Worm (Caenorhabditis elegans): ENCODE measurements around the gene F48E8.2.

The F48E8.2 gene

DNA sequence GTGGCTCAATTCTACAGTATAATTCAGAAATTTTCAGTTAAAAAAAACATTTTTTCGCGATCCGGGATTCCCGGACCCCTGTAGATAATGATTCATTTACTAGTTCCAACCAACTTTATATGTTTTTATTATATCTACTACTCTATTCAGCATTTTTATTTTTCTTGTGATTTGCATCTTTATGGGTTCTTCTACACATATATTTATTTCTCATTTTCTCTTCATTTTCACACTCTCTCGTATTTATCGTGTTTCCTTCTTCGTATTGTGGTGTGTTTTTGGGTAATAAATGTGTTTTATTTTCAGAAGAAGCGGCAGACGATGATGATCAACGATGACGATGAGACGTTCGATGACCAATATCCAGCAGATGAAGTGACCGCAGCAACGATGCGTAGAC, at the start of gene F48E8.2:
Gene F48E8.2 (plus strand): TSS at position 301 of the 400 bp plus-strand sequence.
- TF ChIP-seq rnt-1 (tag; optimal IDR thresholded peaks at IDR 0.05), result no peak
- TF ChIP-seq ets-4 (tag; optimal IDR thresholded peaks at IDR 0.05), result no peak

- TF ChIP-seq Y22D7AL.16 (tag; optimal IDR thresholded peaks at IDR 0.05), result no peak
- no peak for TF ChIP-seq ceh-22 (tag; optimal IDR thresholded peaks at IDR 0.05)
- TF ChIP-seq dmd-4 (tag; optimal IDR thresholded peaks at IDR 0.05; ENCODE audit: borderline replicate concordance), result no peak
- TF ChIP-seq nfya-1 (tag; optimal IDR thresholded peaks at IDR 0.05), result no peak
- no peak for TF ChIP-seq ceh-30 (tag; optimal IDR thresholded peaks at IDR 0.05)
- no peak for TF ChIP-seq pha-4 (tag; optimal IDR thresholded peaks at IDR 0.05)
- no peak for TF ChIP-seq madf-2 (tag; optimal IDR thresholded peaks at IDR 0.05)
- no peak for TF ChIP-seq ceh-24 (tag; optimal IDR thresholded peaks at IDR 0.05)
- no peak for TF ChIP-seq pros-1 (tag; optimal IDR thresholded peaks at IDR 0.05)
- no peak for TF ChIP-seq nhr-232 (tag; optimal IDR thresholded peaks at IDR 0.05)
- TF ChIP-seq ceh-45 (GFP tag; IDR thresholded peaks at IDR 0.05), result no peak
- no peak for TF ChIP-seq pqm-1 (tag; optimal IDR thresholded peaks at IDR 0.05)
- TF ChIP-seq ceh-6 (GFP tag; optimal IDR thresholded peaks at IDR 0.05), result no peak
- TF ChIP-seq ceh-34 (tag; optimal IDR thresholded peaks at IDR 0.05), result no peak
- no peak for TF ChIP-seq hlh-30 (tag; optimal IDR thresholded peaks at IDR 0.05; ENCODE audit: insufficient read depth)
Observed at ce11 chrIII:5417921-5418320, 46.3 kb upstream of the F48E8.2 start.

DNA sequence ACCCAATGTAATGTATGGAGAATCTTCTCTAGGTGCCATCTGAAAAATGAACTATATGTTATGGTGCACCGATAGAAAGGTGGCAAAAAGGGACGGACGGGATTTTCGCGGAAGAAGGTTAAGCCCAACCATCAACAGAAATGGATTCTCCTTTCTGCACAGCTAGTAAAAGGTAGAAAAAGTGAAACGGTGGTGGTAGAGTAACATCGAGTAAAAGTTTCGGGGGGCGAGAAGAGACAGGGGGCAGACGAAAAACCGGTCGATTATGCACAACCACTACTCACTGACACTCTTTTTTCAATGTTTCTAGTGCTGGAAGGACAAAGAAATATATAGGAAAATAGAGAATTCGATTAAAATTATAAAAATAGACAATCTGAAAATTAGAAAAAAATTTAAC, 44.6 kb upstream of the F48E8.2 start:
- TF ChIP-seq ceh-14 (tag; optimal IDR thresholded peaks at IDR 0.05) (no peak), ztf-16 (tag; optimal IDR thresholded peaks at IDR 0.05) (no peak), ceh-19 (GFP tag; optimal IDR thresholded peaks at IDR 0.05) (no peak), tbx-2 (tag; optimal IDR thresholded peaks at IDR 0.05) (no peak), C08G9.2 (tag; optimal IDR thresholded peaks at IDR 0.05) (no peak), elt-4 (tag; optimal IDR thresholded peaks at IDR 0.05) (no peak), npax-4 (tag; optimal IDR thresholded peaks at IDR 0.05) (no peak), ceh-31 (tag; optimal IDR thresholded peaks at IDR 0.05) (no peak), unc-55 (GFP tag; optimal IDR thresholded peaks at IDR 0.05) (no peak), pag-3 (tag; optimal IDR thresholded peaks at IDR 0.05; ENCODE audit: borderline replicate concordance) (no peak), che-1 (tag; optimal IDR thresholded peaks at IDR 0.05) (no peak), hlh-6 (tag; optimal IDR thresholded peaks at IDR 0.05) (no peak)

DNA sequence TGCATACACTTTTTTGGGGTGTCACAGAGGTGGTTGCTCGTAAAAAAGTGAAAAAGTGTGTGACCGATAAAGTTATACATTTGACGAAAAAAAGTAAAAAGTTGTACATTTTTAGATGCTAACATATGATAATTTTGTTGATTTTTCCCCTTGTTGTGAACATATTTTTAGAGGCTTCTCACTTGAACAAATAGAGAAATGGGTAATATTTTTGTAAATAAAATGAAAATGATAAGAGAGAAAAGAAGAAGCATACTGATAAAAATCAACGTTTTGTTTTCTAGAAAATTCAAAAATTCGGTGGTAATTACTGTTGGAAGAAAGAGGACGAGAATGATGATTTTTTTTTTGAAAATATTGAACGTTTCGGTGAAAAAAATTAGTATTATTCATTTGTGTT, 43.9 kb upstream of the F48E8.2 start:
- TF ChIP-seq T23F11.4 (GFP tag; optimal IDR thresholded peaks at IDR 0.05) (no peak), K02D7.2 (tag; optimal IDR thresholded peaks at IDR 0.05) (no peak), lim-6 (tag; optimal IDR thresholded peaks at IDR 0.05) (no peak), ets-4 (tag; optimal IDR thresholded peaks at IDR 0.05) (no peak), unc-55 (GFP tag; optimal IDR thresholded peaks at IDR 0.05) (no peak), sdc-2 (tag; optimal IDR thresholded peaks at IDR 0.05) (no peak), ceh-2 (tag; optimal IDR thresholded peaks at IDR 0.05) (no peak), pha-4 (tag; optimal IDR thresholded peaks at IDR 0.05) (no peak), ceh-45 (GFP tag; IDR thresholded peaks at IDR 0.05) (no peak), C08G9.2 (tag; optimal IDR thresholded peaks at IDR 0.05) (no peak), Y22D7AL.16 (tag; optimal IDR thresholded peaks at IDR 0.05) (no peak), lin-11 (tag; optimal IDR thresholded peaks at IDR 0.05) (no peak), ceh-9 (tag; optimal IDR thresholded peaks at IDR 0.05) (no peak), ztf-16 (tag; optimal IDR thresholded peaks at IDR 0.05) (no peak), hlh-8 (tag; optimal IDR thresholded peaks at IDR 0.05) (no peak)

ce11 chrIII:5421406-5421805, 42.8 kb upstream of the F48E8.2 start:
- TF ChIP-seq unc-55 (GFP tag; optimal IDR thresholded peaks at IDR 0.05) (peak; percentile 31), nfya-1 (tag; optimal IDR thresholded peaks at IDR 0.05) (peak; percentile 9), ceh-31 (tag; optimal IDR thresholded peaks at IDR 0.05) (no peak), nhr-232 (tag; optimal IDR thresholded peaks at IDR 0.05) (no peak), ref-2 (tag; optimal IDR thresholded peaks at IDR 0.05) (no peak), ceh-2 (tag; optimal IDR thresholded peaks at IDR 0.05) (no peak), elt-2 (tag; optimal IDR thresholded peaks at IDR 0.05) (peak; percentile 18)
